Worm (Caenorhabditis elegans) whole organism, young adult: ENCODE measurements around the gene tag-196.

Experiments used
- F55B11.4 ChIP-seq: sonication (generic microtip); optimal IDR thresholded peaks from 2 replicates; lab custom pipeline; 2016; ENCODE audit warnings: missing compliant biosample characterization, missing genetic modification characterization, borderline replicate concordance; ENCODE audit not compliant: insufficient read depth
- ceh-91 ChIP-seq: fragments of 200-800 bp; sonication (Bioruptor generic); IDR thresholded peaks from 2 replicates; pipeline ENCODE4 v1.3.6; 2022; ENCODE audit warnings: missing genetic modification reagents, missing genetic modification characterization, missing compliant biosample characterization
- dpl-1 ChIP-seq: fragments of 150-350 bp; optimal IDR thresholded peaks from 2 replicates; lab custom pipeline; 2014; ENCODE audit warnings: missing biosample characterization, missing genetic modification reagents, missing genetic modification characterization
- lag-1 ChIP-seq: fragments of 200-800 bp; sonication (Bioruptor generic); IDR thresholded peaks from 2 replicates; pipeline ENCODE4 v1.3.6; 2022; ENCODE audit warnings: missing genetic modification reagents, missing genetic modification characterization, missing compliant biosample characterization
- madf-10 ChIP-seq: sonication (generic microtip); optimal IDR thresholded peaks from 2 replicates; lab custom pipeline; 2016; ENCODE audit warnings: mild to moderate bottlenecking, missing genetic modification characterization, missing compliant biosample characterization
- pha-4 ChIP-seq: fragments of 150-350 bp; sonication (generic microtip); optimal IDR thresholded peaks from 2 replicates; lab custom pipeline; 2014; ENCODE audit warnings: missing biosample characterization, missing genetic modification reagents, missing genetic modification characterization
- unc-130 ChIP-seq: sonication (generic microtip); optimal IDR thresholded peaks from 2 replicates; lab custom pipeline; 2016; ENCODE audit warnings: missing genetic modification reagents, missing genetic modification characterization, missing compliant biosample characterization
- ztf-3 ChIP-seq: fragments of 200-800 bp; sonication (Bioruptor generic); optimal IDR thresholded peaks from 2 replicates; lab custom pipeline; 2018; ENCODE audit warnings: mild to moderate bottlenecking, missing genetic modification characterization, missing compliant biosample characterization

- no peak for TF ChIP-seq dpl-1
- no peak for TF ChIP-seq lag-1 (GFP tag; lab: Robert Waterston, UW)
- no peak for TF ChIP-seq F55B11.4 (tag; lab: Kevin White, UChicago)
- TF ChIP-seq ceh-91, result no peak
- TF ChIP-seq ztf-3 (GFP tag; lab: Kevin White, UChicago), result no peak
- no peak for TF ChIP-seq pha-4
- TF ChIP-seq madf-10 (tag; lab: Kevin White, UChicago), result no peak
- no peak for TF ChIP-seq unc-130 (GFP tag; lab: Kevin White, UChicago)
Observed at ce11 chrV:8602638-8603037, 7.9 kb downstream of the tag-196 start, which contains the start of gene F41E6.15.
